Worm (Caenorhabditis elegans) whole organism, young adult: ENCODE data around the gene nspg-6.

ENCODE experiments used
- aptf-2 ChIP-seq: fragments of 200-800 bp; sonication (Bioruptor generic); conservative IDR thresholded peaks from 2 replicates; pipeline ENCODE4 v1.3.6; 2022; ENCODE audit warnings: missing genetic modification reagents, missing genetic modification characterization, missing compliant biosample characterization
- dpff-1 ChIP-seq: sonication (generic microtip); optimal IDR thresholded peaks from 2 replicates; lab custom pipeline; 2017; ENCODE audit warnings: mild to moderate bottlenecking, missing genetic modification characterization, missing compliant biosample characterization

DNA sequence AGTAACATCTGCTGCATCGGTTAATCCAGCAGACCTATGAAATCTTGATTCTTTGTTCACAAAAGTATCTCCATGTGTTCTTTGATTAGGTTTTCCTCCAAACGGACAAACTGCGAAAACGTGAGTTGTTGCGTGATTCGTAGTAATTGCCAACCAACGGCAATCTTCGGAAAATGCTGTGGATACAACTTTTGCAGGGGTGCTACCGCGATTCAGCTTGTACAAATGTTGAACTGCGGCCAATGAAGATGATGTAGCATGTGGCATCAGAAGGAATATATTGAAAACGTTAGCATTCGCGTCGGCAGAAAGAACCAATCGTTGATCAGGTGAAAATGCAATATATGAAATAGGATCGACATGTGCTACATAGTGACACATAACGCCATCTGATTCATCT is 16.9 kb upstream of the nspg-6 start:
- no peak for TF ChIP-seq dpff-1
- no peak for TF ChIP-seq aptf-2 (GFP tag; lab: Robert Waterston, UW)
